Worm (Caenorhabditis elegans) whole organism, L4/young adult: ENCODE measurements around the gene smf-2.

ENCODE experiments used
- W03F9.2 ChIP-seq: fragments of 150-350 bp; optimal IDR thresholded peaks from 2 replicates; lab custom pipeline; 2014; ENCODE audit warnings: missing biosample characterization, missing genetic modification characterization
- dao-5 ChIP-seq: sonication (generic microtip); optimal IDR thresholded peaks from 2 replicates; lab custom pipeline; 2016; ENCODE audit warnings: missing genotype, missing genetic modification characterization, moderate library complexity, missing compliant biosample characterization
- him-1 ChIP-seq: sonication (generic microtip); optimal IDR thresholded peaks from 2 replicates; lab custom pipeline; 2016; ENCODE audit warnings: missing genotype, missing genetic modification reagents, missing genetic modification characterization, missing compliant biosample characterization

Gene smf-2

DNA sequence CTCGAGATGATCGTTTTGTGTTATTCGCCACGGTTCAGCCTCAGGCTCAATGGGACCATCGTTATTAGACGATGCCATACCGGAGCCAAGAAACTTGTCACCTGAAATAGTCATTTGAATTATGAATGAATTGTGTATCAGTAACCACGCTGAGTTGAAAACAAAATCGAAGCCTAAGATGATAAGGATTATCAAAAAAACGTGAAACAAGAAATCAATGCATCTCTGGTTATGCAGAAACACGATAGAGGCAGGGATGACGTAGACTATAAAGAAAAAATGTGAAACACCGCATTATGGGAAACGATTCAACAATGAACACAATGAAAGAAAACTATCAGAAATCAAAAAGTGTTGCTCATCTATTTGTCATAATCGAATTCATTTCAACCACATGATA, 4.5 kb upstream of the smf-2 start, which contains the start of gene smf-1:
TSS of gene smf-1 (minus strand) at position 101 of the 400 bp plus-strand sequence.
- TF ChIP-seq him-1 (no peak), dao-5 (tag; lab: Kevin White, UChicago) (no peak), W03F9.2 (no peak)

DNA sequence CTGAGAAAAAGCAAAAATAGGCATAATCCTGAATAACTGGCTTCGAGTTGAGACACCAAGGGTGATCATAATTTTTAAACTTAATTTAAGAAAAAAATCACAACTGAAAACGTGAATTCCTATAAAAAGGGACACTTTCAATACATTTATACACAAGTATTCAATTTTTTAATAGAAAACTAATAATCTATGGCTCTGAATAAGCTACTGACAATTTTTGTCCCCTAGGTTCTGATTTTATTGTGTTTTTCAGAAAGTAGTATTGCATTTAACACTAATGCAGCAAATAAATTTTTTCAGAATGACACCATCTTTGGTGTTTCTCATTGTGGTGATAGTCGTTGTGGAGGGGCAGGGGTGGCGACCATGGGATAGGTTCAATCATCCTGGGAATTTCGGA, 5.2 kb downstream of the smf-2 start, which contains the start of gene nas-11:
TSS of gene nas-11 (plus strand) at position 301 of the 400 bp plus-strand sequence.
- no peak for TF ChIP-seq dao-5 (tag; lab: Kevin White, UChicago)

DNA sequence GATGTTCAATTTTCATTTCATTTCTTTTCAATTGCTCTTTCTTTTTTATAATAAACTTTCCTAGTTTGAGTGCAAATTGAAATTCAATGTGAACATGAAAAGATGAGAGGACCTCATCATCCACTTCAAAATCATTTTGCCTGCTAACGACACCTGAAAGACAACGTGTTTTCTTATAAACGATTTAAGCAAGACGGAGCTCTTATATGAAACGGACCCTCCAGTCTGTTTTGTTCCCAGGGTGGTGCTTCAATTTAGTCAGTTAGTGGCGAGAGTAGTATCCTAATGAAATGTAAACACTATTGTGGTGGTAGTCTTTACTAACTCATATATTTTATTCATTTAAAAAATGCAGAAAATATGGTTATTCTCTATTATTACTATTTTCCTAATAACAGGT, 9.3 kb downstream of the smf-2 start, which contains the start of gene acr-3:
TSS of gene acr-3 (plus strand) at position 301 of the 400 bp plus-strand sequence.
- TF ChIP-seq dao-5 (tag; lab: Kevin White, UChicago): no peak
- no peak for TF ChIP-seq him-1
- TF ChIP-seq W03F9.2: no peak

DNA sequence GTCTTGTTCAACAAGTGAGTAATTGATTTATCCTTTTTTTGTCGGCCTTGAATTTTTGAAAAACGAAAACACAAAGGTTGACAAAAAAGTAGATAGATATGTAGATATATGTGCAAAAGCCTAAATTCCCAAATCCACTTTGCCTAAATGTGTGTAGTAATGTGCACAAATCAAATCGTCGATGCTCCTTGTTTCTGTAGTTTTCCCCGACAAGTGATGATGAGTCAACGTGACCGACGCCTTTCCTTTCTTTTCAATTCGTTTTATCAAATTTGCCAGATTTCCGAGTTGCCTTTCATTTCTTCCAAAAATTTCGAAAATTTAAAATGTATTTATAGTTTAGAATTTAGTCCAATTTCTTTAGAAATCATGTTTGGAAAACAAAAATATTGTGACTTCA, 13.3 kb downstream of the smf-2 start:
- TF ChIP-seq W03F9.2 (no peak), him-1 (no peak), dao-5 (tag; lab: Kevin White, UChicago) (no peak)

DNA sequence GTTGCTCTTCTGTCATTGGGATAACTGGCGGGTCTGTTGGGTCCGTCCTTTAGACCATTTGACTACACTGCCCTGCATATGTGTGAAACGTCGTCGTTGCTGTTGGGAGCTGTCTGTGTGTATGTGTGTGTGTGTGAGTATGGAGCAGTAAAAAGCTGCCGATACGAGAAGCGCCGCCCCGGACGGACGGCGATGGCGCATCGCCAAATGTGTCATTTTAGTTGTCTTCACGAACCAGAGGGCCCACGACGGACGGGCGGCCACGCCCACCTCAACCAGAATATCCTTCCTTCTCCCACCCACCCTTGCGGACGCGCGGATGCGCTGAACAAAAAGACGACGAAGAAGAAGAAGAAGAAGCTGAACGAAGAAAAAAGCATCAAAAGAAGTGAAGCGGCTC, 16.2 kb downstream of the smf-2 start, which contains the start of gene acr-2:
TSS of gene acr-2 (plus strand) at position 301 of the 400 bp plus-strand sequence.
- TF ChIP-seq dao-5 (tag; lab: Kevin White, UChicago) (no peak), W03F9.2 (no peak), him-1 (no peak)

DNA sequence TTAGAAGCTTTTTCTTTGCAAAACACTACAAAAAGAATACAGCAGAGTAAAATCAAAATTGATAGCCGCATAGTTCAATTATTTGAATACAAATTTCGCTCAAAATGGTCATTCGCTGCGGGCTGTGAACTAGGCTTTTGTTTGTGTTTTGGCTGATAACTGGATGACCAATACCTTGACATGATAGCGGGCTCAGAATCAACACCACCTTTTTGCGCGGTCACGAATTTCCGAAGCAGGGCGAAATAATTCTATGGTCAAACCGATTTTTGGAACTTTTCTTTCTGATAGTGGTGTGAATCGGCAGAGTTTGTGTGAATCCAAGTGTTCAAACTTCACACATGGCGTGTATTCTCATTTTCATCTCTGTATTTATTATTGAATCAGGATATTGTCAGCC, 20.2 kb downstream of the smf-2 start, which contains the start of the genes F38B6.7 and F38B6.2:
TSS of gene F38B6.7 (minus strand) at position 101 of the 400 bp plus-strand sequence.
TSS of gene F38B6.2 (plus strand) at position 267 of the 400 bp plus-strand sequence.
- TF ChIP-seq dao-5 (tag; lab: Kevin White, UChicago) (no peak), him-1 (no peak), W03F9.2 (no peak)

DNA sequence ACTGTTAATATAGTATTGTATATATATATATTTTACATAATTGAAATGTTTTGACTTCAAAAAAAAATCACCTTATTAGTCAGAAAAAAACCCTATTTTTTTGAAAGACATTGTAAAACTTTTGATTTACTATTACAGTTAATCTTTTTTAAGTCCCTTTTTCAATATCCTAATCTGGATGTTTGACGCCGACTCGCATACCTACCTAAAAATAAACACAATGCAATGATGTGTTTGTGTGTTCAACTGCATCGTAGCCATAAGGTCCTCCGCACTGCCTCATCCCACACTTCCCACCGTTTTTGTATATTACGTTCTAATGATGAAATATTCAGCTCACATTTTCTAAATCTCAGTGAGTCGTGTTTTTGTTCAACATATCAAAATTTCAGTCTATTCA, 25.2 kb downstream of the smf-2 start, which contains the start of gene F38B6.3:
TSS of gene F38B6.3 (plus strand) at position 301 of the 400 bp plus-strand sequence.
- TF ChIP-seq dao-5 (tag; lab: Kevin White, UChicago) (no peak), W03F9.2 (no peak), him-1 (no peak)

DNA sequence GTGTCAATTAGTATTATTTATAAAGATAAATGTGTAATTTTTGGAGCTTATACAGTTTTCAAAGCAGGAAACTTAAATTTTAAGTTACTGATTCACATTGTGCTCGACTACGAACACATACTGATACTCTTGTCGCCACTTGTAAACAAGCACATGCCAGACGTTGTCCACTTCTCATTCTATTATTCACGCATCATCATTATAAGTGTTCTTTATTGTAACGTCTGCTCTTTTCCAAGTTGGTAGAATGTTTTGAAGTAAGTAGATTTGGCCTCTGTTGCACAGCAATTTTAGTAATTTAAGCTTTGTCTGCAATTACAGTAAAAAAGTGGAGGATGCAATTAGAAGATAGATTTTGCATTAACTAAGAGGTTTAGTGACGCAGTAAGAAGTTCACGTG, 25.6 kb downstream of the smf-2 start:
- TF ChIP-seq W03F9.2: no peak
- TF ChIP-seq dao-5 (tag; lab: Kevin White, UChicago): no peak
- no peak for TF ChIP-seq him-1

DNA sequence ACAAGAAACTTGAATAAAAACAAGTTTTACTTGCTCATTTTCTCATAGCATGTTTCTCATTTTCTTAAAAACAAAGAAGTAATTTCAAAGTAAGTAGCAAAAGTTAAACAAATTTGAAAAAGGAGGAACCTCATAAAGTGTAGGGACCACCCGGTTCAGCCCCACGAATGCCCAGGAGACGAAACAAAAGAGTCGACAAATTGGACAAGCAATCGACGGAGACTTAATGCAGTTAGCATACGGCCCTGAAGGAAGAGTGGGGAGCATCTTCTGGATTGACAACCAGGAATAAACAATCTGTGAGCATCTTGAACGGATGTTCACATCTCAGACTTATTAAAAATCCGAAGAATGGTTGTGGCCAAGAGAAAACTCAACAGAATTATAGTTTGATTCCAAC, 26.8 kb downstream of the smf-2 start:
- TF ChIP-seq him-1 (no peak), dao-5 (tag; lab: Kevin White, UChicago) (no peak)

DNA sequence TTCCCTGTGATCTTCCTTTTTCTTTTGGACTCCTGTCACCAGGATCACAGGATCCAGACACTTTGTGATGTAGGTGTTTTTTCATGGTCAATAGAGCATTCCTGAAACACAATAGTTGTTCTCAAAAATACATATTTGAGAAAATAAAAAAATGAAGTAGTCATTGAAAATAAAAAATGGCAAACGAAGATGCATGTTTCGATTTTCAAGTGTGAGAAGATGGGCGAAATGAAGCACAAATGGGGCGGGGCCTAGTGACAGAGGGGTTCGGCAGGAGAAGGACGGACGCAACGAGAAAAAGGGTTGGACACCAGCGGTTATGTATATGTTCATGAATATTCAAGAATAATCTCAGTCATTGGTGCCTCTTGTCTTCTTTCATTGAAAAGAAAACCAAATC, 28.5 kb downstream of the smf-2 start, which contains the start of gene F38B6.6:
TSS of gene F38B6.6 (minus strand) at position 101 of the 400 bp plus-strand sequence.
- TF ChIP-seq him-1 (no peak), dao-5 (tag; lab: Kevin White, UChicago) (no peak), W03F9.2 (no peak)

DNA sequence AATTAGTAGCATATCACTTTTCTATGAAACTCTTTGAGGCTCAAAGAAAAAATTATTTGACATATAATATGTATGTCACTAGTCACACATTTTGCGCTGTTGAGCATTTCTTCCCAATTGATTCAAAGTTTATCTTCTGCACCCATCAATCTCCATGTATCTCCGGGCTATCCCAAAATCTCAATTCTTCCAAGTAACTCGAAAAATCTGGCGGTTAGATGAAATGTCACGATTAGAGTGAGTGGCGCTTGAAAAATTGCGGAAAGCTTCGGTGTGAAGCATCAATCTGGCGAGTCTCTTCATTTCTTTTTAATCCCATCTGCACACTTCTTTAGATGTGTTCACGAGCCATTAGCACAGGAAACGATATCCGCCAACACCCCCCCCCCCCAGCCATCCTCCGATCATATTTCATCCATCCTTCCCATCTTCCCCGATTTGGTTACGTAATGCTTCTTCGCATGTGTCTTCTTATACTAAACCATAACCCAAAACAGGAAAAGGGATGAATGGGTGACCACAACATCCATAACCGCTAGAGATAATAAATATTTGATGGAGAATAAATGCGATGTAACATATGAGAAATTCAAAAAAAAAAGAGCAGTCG, 29.4 kb downstream of the smf-2 start:
- TF ChIP-seq W03F9.2 (no peak), him-1 (no peak), dao-5 (tag; lab: Kevin White, UChicago) (no peak)

DNA sequence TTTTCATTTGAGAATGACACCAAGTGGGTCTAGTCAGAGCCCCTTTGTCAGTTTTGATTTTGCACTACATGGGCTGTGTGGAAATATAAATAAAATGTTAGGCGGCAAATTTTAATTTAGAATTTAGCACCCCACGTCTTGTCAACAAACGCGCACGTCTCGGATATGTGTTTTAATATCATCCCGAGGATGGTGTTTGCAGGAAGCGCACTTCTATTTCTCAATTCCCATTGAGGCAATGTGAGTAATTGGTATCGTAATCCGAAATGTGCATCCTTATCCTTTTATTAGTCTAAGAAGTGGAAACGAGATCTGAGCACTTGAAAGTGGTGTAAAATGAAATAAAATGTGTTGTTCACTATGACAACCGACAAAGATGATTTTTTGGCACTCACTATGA, 30.7 kb downstream of the smf-2 start:
- TF ChIP-seq him-1 (no peak), dao-5 (tag; lab: Kevin White, UChicago) (no peak), W03F9.2 (no peak)

DNA sequence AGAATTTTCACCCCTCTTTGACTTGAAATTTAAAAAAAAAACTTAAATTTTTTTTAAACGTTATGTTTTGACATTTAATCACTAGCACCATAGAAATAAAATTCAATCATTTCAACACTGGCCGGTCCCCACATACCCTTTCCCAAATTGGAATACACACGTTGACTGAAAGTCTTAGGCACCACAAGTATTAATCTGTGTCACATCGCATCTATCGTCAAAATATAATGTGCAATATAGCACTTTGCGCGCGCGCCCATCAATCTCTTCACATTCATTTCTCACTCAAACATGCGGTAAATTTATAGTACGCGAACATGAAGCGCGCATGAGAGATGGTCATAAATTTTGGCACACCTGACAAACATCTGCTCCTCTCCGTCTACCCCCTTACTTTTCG, 31.1 kb downstream of the smf-2 start:
- TF ChIP-seq him-1 (no peak), W03F9.2 (no peak), dao-5 (tag; lab: Kevin White, UChicago) (no peak)

DNA sequence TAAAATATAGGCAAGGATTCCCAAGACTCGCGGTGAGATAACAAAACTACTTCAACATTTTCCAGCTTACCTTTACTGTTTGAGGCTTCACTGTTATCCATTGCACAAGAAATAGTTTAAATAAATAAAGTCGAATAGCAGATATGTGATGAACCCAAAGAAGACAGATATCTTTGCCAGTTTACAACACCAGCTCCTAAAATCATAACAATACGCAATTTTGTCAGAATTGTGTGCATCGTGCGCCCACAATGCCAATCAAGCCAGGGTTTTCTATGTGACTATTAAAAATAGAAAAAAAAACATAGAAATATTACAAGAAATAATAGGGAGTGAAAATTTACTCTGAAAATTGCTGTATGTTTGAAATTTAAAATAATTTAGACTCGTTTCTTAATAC, 35.8 kb downstream of the smf-2 start, which contains the start of gene F38B6.8:
TSS of gene F38B6.8 (minus strand) at position 101 of the 400 bp plus-strand sequence.
- TF ChIP-seq dao-5 (tag; lab: Kevin White, UChicago): no peak
- no peak for TF ChIP-seq him-1
- no peak for TF ChIP-seq W03F9.2

DNA sequence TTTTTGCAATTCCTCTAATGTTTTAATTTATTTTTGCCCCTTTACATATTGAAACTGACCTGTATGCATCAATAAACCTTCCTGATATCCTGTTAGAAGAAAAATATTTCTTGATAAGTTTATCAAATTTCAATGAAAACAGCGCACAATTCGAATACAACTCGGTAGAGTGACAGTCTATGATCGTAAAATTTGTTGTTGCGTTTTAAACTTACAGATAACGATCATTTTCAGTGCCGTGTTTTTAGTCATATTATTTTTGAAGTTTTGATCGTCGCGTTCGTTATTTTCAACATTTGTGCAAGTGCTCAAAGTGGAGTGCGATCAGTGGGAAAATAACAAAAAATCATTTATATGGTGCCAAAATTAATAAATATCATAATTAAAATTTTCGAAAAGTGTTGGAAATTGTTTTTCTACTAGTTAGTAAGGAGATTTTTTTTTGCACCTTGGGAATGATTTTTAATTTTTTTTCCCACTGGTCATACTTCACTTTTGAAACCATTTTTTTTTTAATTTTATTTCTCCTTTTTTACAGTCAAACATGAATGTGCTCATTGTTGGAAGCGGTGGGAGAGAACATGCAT, 44.1 kb downstream of the smf-2 start, which contains the start of gene F38B6.4:
TSS of gene F38B6.4 (plus strand) at position 537 of the 587 bp plus-strand sequence.
- TF ChIP-seq dao-5 (tag; lab: Kevin White, UChicago): no peak
